Worm (Caenorhabditis elegans) whole organism, midembryonic: ENCODE measurements around the gene C36C5.12.

Source experiments
- cog-1 ChIP-seq: sonication (generic microtip); optimal IDR thresholded peaks from 2 replicates; lab custom pipeline; 2016; ENCODE audit warnings: missing genetic modification characterization, missing compliant biosample characterization
- flt-1 ChIP-seq: fragments of 200-800 bp; sonication (Bioruptor generic); IDR thresholded peaks from 2 replicates; pipeline ENCODE4 v1.3.6; 2022; ENCODE audit warnings: missing genetic modification characterization, missing compliant biosample characterization
- klf-2 ChIP-seq: fragments of 200-800 bp; sonication (Bioruptor generic); conservative IDR thresholded peaks from 2 replicates; pipeline ENCODE4 v1.3.6; 2022; ENCODE audit warnings: missing genetic modification reagents, missing genetic modification characterization, missing compliant biosample characterization
- med-1 ChIP-seq: sonication (generic microtip); optimal IDR thresholded peaks from 2 replicates; lab custom pipeline; 2017; ENCODE audit warnings: missing genetic modification characterization, mild to moderate bottlenecking, missing compliant biosample characterization, antibody characterized with exemption, missing genetic modification reagents; ENCODE audit not compliant: insufficient read depth
- ref-1 ChIP-seq: fragments of 200-800 bp; sonication (Bioruptor generic); conservative IDR thresholded peaks from 2 replicates; pipeline ENCODE4 v1.3.6; 2022; ENCODE audit warnings: missing genetic modification reagents, missing genetic modification characterization, missing compliant biosample characterization
- tab-1 ChIP-seq: fragments of 200-800 bp; sonication (Bioruptor generic); IDR thresholded peaks from 2 replicates; pipeline ENCODE4 v1.3.6; 2022; ENCODE audit warnings: missing genetic modification characterization, missing compliant biosample characterization
- ztf-23 ChIP-seq: fragments of 200-800 bp; sonication (Bioruptor generic); IDR thresholded peaks from 2 replicates; pipeline ENCODE4 v1.3.6; 2022; ENCODE audit warnings: missing genetic modification reagents, missing genetic modification characterization, missing compliant biosample characterization

DNA sequence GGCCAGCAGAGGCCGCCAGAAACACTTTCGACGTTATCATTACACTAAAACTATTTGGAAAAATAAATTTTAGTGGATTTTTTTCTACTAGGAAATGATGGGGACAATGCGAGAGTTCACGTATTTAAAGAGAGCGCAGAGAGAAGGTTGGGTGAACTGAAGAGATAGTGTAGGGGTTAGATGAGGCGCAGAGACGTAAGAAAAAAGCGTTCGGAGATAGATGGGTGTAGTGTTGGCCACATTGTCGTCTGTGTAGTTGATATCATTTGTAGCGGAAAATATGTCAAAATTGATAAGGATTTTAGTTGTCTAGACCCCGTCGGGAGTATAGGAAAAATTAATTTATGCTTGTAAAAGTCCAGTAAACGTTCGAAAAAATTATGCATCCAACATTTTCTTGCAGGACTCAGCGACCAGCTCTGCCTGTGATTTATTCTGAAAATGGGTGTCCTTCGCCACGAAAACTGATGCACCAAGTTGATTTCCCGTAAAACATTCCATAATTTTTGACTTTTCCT, 34.0 kb upstream of the C36C5.12 start, which contains the start of the genes Y73C8B.3 and Y73C8B.9:
- TF ChIP-seq flt-1 (GFP tag; lab: Robert Waterston, UW), result no peak
- TF ChIP-seq ref-1 (GFP tag; lab: Robert Waterston, UW), result no peak
- TF ChIP-seq ztf-23, result no peak
- TF ChIP-seq klf-2 (GFP tag; lab: Robert Waterston, UW), result no peak
- TF ChIP-seq cog-1 (tag; lab: Kevin White, UChicago), result no peak
- TF ChIP-seq med-1 (GFP tag; lab: Kevin White, UChicago), result no peak
- TF ChIP-seq tab-1 (GFP tag; lab: Robert Waterston, UW), result no peak
